Fruit fly (Drosophila melanogaster) whole organism, wandering third instar larva: ENCODE results near the gene AstC.
A peak's percentile ranks its signal among the peaks of the same experiment; 100 is the strongest.

Source experiments
- Abd-B ChIP-seq: fragments of >200 bp; optimal IDR thresholded peaks from 2 replicates; lab custom pipeline; 2017; ENCODE audit warnings: missing biosample characterization, missing genetic modification characterization
- CG32264 ChIP-seq: fragments of 200-800 bp; sonication (Bioruptor generic); optimal IDR thresholded peaks from 2 replicates; lab custom pipeline; 2016; ENCODE audit warnings: missing biosample characterization, missing genetic modification characterization
- CG9705 ChIP-seq: fragments of 200-800 bp; sonication (Bioruptor generic); optimal IDR thresholded peaks from 2 replicates; lab custom pipeline; 2018; ENCODE audit warnings: missing biosample characterization, mild to moderate bottlenecking, missing genetic modification characterization
- CrebA ChIP-seq: fragments of 200-800 bp; sonication (Bioruptor generic); optimal IDR thresholded peaks from 2 replicates; lab custom pipeline; 2016; ENCODE audit warnings: missing biosample characterization, mild to moderate bottlenecking, missing genetic modification characterization, borderline replicate concordance
- Dfd ChIP-seq: fragments of >200 bp; optimal IDR thresholded peaks from 2 replicates; lab custom pipeline; 2017; ENCODE audit warnings: missing biosample characterization, missing genetic modification characterization
- HLH106 ChIP-seq: fragments of 200-800 bp; optimal IDR thresholded peaks from 3 replicates; lab custom pipeline; 2019; ENCODE audit warnings: missing biosample characterization, mild to moderate bottlenecking, missing genetic modification characterization, moderate library complexity
- Hnf4 ChIP-seq: fragments of 200-800 bp; sonication (Bioruptor generic); optimal IDR thresholded peaks from 2 replicates; lab custom pipeline; 2016; ENCODE audit warnings: missing biosample characterization, mild to moderate bottlenecking, missing genetic modification characterization
- Hr78 ChIP-seq: fragments of >200 bp; optimal IDR thresholded peaks from 2 replicates; lab custom pipeline; 2017; ENCODE audit warnings: missing biosample characterization, missing genetic modification characterization
- Hr83 ChIP-seq: fragments of 200-300 bp; sonication (Bioruptor generic); optimal IDR thresholded peaks from 2 replicates; lab custom pipeline; 2016; ENCODE audit warnings: missing biosample characterization, mild to moderate bottlenecking, missing genetic modification characterization, moderate library complexity; ENCODE audit not compliant: poor library complexity, severe bottlenecking
- Jra ChIP-seq: sonication (Bioruptor generic); optimal IDR thresholded peaks from 2 replicates; lab custom pipeline; 2016; ENCODE audit warnings: missing biosample characterization, missing genetic modification characterization
- Mio ChIP-seq: sonication (Bioruptor generic); optimal IDR thresholded peaks from 2 replicates; lab custom pipeline; 2016; ENCODE audit warnings: missing biosample characterization, missing genetic modification characterization
- Myc ChIP-seq: fragments of >200 bp; optimal IDR thresholded peaks from 2 replicates; lab custom pipeline; 2017
- N ChIP-seq: fragments of >200 bp; optimal IDR thresholded peaks from 2 replicates; lab custom pipeline; 2018; ENCODE audit warnings: missing biosample characterization, missing external identifiers, missing genetic modification characterization
- OdsH ChIP-seq: fragments of 200-800 bp; sonication (Bioruptor generic); optimal IDR thresholded peaks from 2 replicates; lab custom pipeline; 2016; ENCODE audit warnings: missing biosample characterization, mild to moderate bottlenecking, missing genetic modification characterization
- Rel ChIP-seq, 2 experiments: fragments of 200-800 bp; sonication (Bioruptor generic) in 1 of 2; optimal IDR thresholded peaks; 2 replicates in 1 of 2; 3 replicates in 1 of 2; lab custom pipeline; 2016 to 2019; ENCODE audit warnings: mild to moderate bottlenecking in 2 of 2, missing biosample characterization in 2 of 2, missing genetic modification characterization in 2 of 2, moderate library complexity in 1 of 2
- Sp1 ChIP-seq: fragments of 200-800 bp; sonication (Bioruptor generic); optimal IDR thresholded peaks from 3 replicates; lab custom pipeline; 2019; ENCODE audit warnings: missing biosample characterization, mild to moderate bottlenecking, missing genetic modification characterization, moderate library complexity
- Vsx2 ChIP-seq: fragments of 200-300, 225-300 bp; sonication (Bioruptor generic); optimal IDR thresholded peaks from 2 replicates; lab custom pipeline; 2018; ENCODE audit warnings: missing biosample characterization, missing genetic modification characterization; ENCODE audit not compliant: partially characterized antibody
- br ChIP-seq: fragments of 200-800 bp; sonication (Bioruptor generic); optimal IDR thresholded peaks from 2 replicates; lab custom pipeline; 2016; ENCODE audit warnings: missing biosample characterization, missing genetic modification characterization
- brk ChIP-seq: fragments of 200-800 bp; sonication (Bioruptor generic); optimal IDR thresholded peaks from 2 replicates; lab custom pipeline; 2016; ENCODE audit warnings: missing biosample characterization, mild to moderate bottlenecking, missing genetic modification characterization
- dl ChIP-seq, 2 experiments: fragments of 175-275, 200-275 bp in 1 of 2; fragments of 200-275 bp in 1 of 2; sonication (Bioruptor generic); optimal IDR thresholded peaks; lab custom pipeline; 2018; ENCODE audit warnings: mild to moderate bottlenecking in 2 of 2, missing biosample characterization in 2 of 2, missing genetic modification characterization in 2 of 2, moderate library complexity in 2 of 2; ENCODE audit not compliant: partially characterized antibody in 2 of 2, insufficient read depth in 1 of 2
- dmrt93B ChIP-seq: fragments of 200-800 bp; sonication (Bioruptor generic); optimal IDR thresholded peaks from 2 replicates; lab custom pipeline; 2018; ENCODE audit warnings: missing biosample characterization, mild to moderate bottlenecking, missing genetic modification characterization
- dsf ChIP-seq: sonication (Bioruptor generic); optimal IDR thresholded peaks from 2 replicates; lab custom pipeline; 2016; ENCODE audit warnings: missing biosample characterization, missing genetic modification characterization, borderline replicate concordance
- ey ChIP-seq: fragments of 200-800 bp; sonication (Bioruptor generic); optimal IDR thresholded peaks from 2 replicates; lab custom pipeline; 2016; ENCODE audit warnings: missing biosample characterization, missing genetic modification characterization
- fru ChIP-seq: fragments of 200-800 bp; sonication (Bioruptor generic); optimal IDR thresholded peaks from 3 replicates; lab custom pipeline; 2016; ENCODE audit warnings: missing biosample characterization, mild to moderate bottlenecking, missing genetic modification characterization
- h ChIP-seq: fragments of 200-800 bp; sonication (Bioruptor generic); optimal IDR thresholded peaks from 3 replicates; lab custom pipeline; 2016; ENCODE audit warnings: missing biosample characterization, mild to moderate bottlenecking, missing genetic modification characterization
- jim ChIP-seq: fragments of 175-275, 200-325 bp; sonication (Bioruptor generic); optimal IDR thresholded peaks from 2 replicates; lab custom pipeline; 2016; ENCODE audit warnings: missing biosample characterization, mild to moderate bottlenecking, missing genetic modification characterization
- lola ChIP-seq: fragments of >200 bp; optimal IDR thresholded peaks from 2 replicates; lab custom pipeline; 2017; ENCODE audit warnings: missing biosample characterization, missing genetic modification characterization
- psq ChIP-seq: fragments of 200-800 bp; sonication (Bioruptor generic); optimal IDR thresholded peaks from 3 replicates; lab custom pipeline; 2017; ENCODE audit warnings: missing biosample characterization, mild to moderate bottlenecking, missing genetic modification characterization, moderate library complexity
- rgr ChIP-seq: fragments of 200-800 bp; sonication (Bioruptor generic); optimal IDR thresholded peaks from 3 replicates; lab custom pipeline; 2016; ENCODE audit warnings: missing biosample characterization, mild to moderate bottlenecking, missing genetic modification characterization
- sage ChIP-seq: fragments of 200-800 bp; sonication (Bioruptor generic); optimal IDR thresholded peaks from 2 replicates; lab custom pipeline; 2016; ENCODE audit warnings: missing biosample characterization, mild to moderate bottlenecking, missing genetic modification characterization
- sv ChIP-seq: fragments of 200-800 bp; sonication (Bioruptor generic); optimal IDR thresholded peaks from 3 replicates; lab custom pipeline; 2016; ENCODE audit warnings: missing biosample characterization, missing genetic modification characterization
- tai ChIP-seq: sonication (Bioruptor generic); optimal IDR thresholded peaks from 2 replicates; lab custom pipeline; 2016; ENCODE audit warnings: missing biosample characterization, missing genetic modification characterization
- usp ChIP-seq: fragments of >200 bp; optimal IDR thresholded peaks from 2 replicates; lab custom pipeline; 2017; ENCODE audit warnings: missing biosample characterization, missing genetic modification characterization

The AstC gene

dm6 chr2L:11121614-11122013, 40.4 kb upstream of the AstC start, which contains the start of gene Dnaaf4:
Dnaaf4 (minus strand) TSS chr2L:11121714.
- TF ChIP-seq OdsH (GFP tag; lab: Kevin White, UChicago) (no peak), lola (GFP tag; lab: Kevin White, UChicago) (no peak), Mio (no peak), Myc (lab: Kevin White, UChicago) (no peak), CG32264 (GFP tag; lab: Kevin White, UChicago) (no peak), dmrt93B (GFP tag; lab: Kevin White, UChicago) (no peak), rgr (GFP tag; lab: Kevin White, UChicago) (no peak)

- no peak for TF ChIP-seq rgr (GFP tag; lab: Kevin White, UChicago)
- peak; percentile 14 for TF ChIP-seq Hr83 (GFP tag; lab: Kevin White, UChicago)
These were observed 38.8 kb upstream of the AstC start, which contains the start of gene CG6230 for dm6 chr2L:11119966-11120517. CG6230 (minus strand) TSS chr2L:11120319.

dm6 chr2L:11113714-11114113, 32.5 kb upstream of the AstC start, which contains the start of gene Gr32a:
Gr32a (plus strand) TSS chr2L:11114014.
- TF ChIP-seq CG9705 (GFP tag; lab: Kevin White, UChicago) = no peak
- no peak for TF ChIP-seq Hr78 (GFP tag; lab: Kevin White, UChicago)
- no peak for TF ChIP-seq sv (GFP tag; lab: Kevin White, UChicago)
- TF ChIP-seq Myc (lab: Kevin White, UChicago) = no peak
- no peak for TF ChIP-seq Dfd (GFP tag; lab: Kevin White, UChicago)
- no peak for TF ChIP-seq Jra (GFP tag; lab: Kevin White, UChicago)
- no peak for TF ChIP-seq br (GFP tag; lab: Kevin White, UChicago)
- no peak for TF ChIP-seq fru
- no peak for TF ChIP-seq dmrt93B (GFP tag; lab: Kevin White, UChicago)
- no peak for TF ChIP-seq Rel (GFP tag; optimal IDR thresholded peaks at IDR 0.05; lab: Kevin White, UChicago)
- no peak for TF ChIP-seq Rel (tag; optimal IDR thresholded peaks at IDR 0.05; lab: Kevin White, UChicago)
- TF ChIP-seq CG32264 (GFP tag; lab: Kevin White, UChicago) = no peak
- TF ChIP-seq usp (GFP tag; lab: Kevin White, UChicago) = no peak
- no peak for TF ChIP-seq h (GFP tag; lab: Kevin White, UChicago)
- TF ChIP-seq brk = no peak
- no peak for TF ChIP-seq Hr83 (GFP tag; lab: Kevin White, UChicago)
- TF ChIP-seq psq (GFP tag; lab: Kevin White, UChicago) = no peak
- no peak for TF ChIP-seq Vsx2
- TF ChIP-seq Mio = no peak
- TF ChIP-seq tai (GFP tag; lab: Kevin White, UChicago) = no peak

dm6 chr2L:11113011-11113528, 31.9 kb upstream of the AstC start, which contains the start of gene Idua:
Idua (minus strand) TSS chr2L:11113061.
- no peak for TF ChIP-seq N (GFP tag; lab: Kevin White, UChicago)
- no peak for TF ChIP-seq sage (GFP tag; lab: Kevin White, UChicago)
- no peak for TF ChIP-seq CG9705 (GFP tag; lab: Kevin White, UChicago)
- no peak for TF ChIP-seq jim
- TF ChIP-seq OdsH (GFP tag; lab: Kevin White, UChicago) = peak; percentile 79
- no peak for TF ChIP-seq Hnf4 (GFP tag; lab: Kevin White, UChicago)
- no peak for TF ChIP-seq Hr78 (GFP tag; lab: Kevin White, UChicago)
- TF ChIP-seq psq (GFP tag; lab: Kevin White, UChicago) = peak; percentile 63
- no peak for TF ChIP-seq Myc (lab: Kevin White, UChicago)
- peak; percentile 35 for TF ChIP-seq sv (GFP tag; lab: Kevin White, UChicago)
- TF ChIP-seq lola (GFP tag; lab: Kevin White, UChicago) = no peak
- TF ChIP-seq dsf (GFP tag; lab: Kevin White, UChicago) = no peak
- no peak for TF ChIP-seq Abd-B (GFP tag; lab: Kevin White, UChicago)
- no peak for TF ChIP-seq Vsx2
- TF ChIP-seq rgr (GFP tag; lab: Kevin White, UChicago) = no peak
- peak; percentile 76 for TF ChIP-seq ey (GFP tag; lab: Kevin White, UChicago)
- peak; percentile 16 for TF ChIP-seq Rel (GFP tag; optimal IDR thresholded peaks at IDR 0.05; lab: Kevin White, UChicago)
- TF ChIP-seq Rel (tag; optimal IDR thresholded peaks at IDR 0.05; lab: Kevin White, UChicago) = no peak
- TF ChIP-seq Sp1 (GFP tag; lab: Kevin White, UChicago) = peak; percentile 81
- peak; percentile 47 for TF ChIP-seq Jra (GFP tag; lab: Kevin White, UChicago)
- no peak for TF ChIP-seq br (GFP tag; lab: Kevin White, UChicago)
- no peak for TF ChIP-seq h (GFP tag; lab: Kevin White, UChicago)
- no peak for TF ChIP-seq dl (GFP tag; optimal IDR thresholded peaks at IDR 0.05; lab: Kevin White, UChicago; ENCODE audit: insufficient read depth in 1 of 2, partially characterized antibody in 2 of 2)
- no peak for TF ChIP-seq Mio
- no peak for TF ChIP-seq CrebA (GFP tag; lab: Kevin White, UChicago)
- peak; percentile 75 for TF ChIP-seq HLH106 (tag; lab: Kevin White, UChicago)
